Worm (Caenorhabditis elegans) whole organism, L4/young adult: ENCODE results near the gene F54D5.5.

ENCODE experiments used
- W03F9.2 ChIP-seq: fragments of 150-350 bp; optimal IDR thresholded peaks from 2 replicates; lab custom pipeline; 2014; ENCODE audit warnings: missing biosample characterization, missing genetic modification characterization
- dao-5 ChIP-seq: sonication (generic microtip); optimal IDR thresholded peaks from 2 replicates; lab custom pipeline; 2016; ENCODE audit warnings: missing genotype, missing genetic modification characterization, moderate library complexity, missing compliant biosample characterization
- him-1 ChIP-seq: sonication (generic microtip); optimal IDR thresholded peaks from 2 replicates; lab custom pipeline; 2016; ENCODE audit warnings: missing genotype, missing genetic modification reagents, missing genetic modification characterization, missing compliant biosample characterization

F54D5.5 gene

DNA sequence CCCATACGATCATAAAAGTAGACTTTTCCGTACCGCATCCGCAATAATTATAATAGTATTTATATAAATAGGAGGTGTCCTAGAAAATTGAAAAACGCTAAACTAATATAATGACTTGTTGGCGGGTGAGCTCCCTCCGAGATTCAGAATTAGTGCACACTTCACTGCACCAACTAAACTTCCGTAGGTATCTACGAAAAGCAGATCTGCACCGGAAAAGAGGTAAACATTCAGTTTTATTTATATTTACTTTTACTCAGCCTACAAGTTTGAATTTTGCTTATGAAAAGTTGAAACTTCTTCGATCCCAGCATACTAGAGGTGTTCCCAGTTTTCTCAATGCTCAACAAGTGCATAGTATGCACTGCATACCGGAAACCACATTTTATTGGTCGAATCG is 25.2 kb upstream of the F54D5.5 start, which contains the start of gene F07A11.1:
Gene F07A11.1 (minus strand): TSS at position 101 of the 400 bp plus-strand sequence.
- no peak for TF ChIP-seq dao-5
- TF ChIP-seq W03F9.2 (tag; lab: Kevin White, UChicago) = no peak
- TF ChIP-seq him-1 (tag; lab: Kevin White, UChicago) = no peak

DNA sequence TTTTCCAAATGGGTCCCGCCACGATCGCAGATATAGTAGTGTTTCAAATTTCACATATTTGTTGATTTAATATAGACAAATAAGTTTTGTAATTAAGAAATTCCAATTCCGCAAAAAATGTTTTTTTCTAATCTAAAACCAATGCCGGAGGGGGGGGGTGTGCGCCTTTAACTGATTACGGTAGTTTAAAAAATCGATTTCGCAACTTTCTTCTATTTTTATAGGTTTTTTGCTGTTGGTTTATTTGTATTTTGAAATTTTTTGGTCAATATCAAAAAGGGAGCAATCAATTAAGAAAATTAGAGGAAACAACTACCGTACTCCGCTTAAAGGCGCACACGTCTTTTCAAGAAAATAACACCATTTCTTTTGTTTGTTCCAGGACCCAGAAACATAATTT is 24.7 kb upstream of the F54D5.5 start:
- no peak for TF ChIP-seq him-1 (tag; lab: Kevin White, UChicago)
- no peak for TF ChIP-seq W03F9.2 (tag; lab: Kevin White, UChicago)
- no peak for TF ChIP-seq dao-5

DNA sequence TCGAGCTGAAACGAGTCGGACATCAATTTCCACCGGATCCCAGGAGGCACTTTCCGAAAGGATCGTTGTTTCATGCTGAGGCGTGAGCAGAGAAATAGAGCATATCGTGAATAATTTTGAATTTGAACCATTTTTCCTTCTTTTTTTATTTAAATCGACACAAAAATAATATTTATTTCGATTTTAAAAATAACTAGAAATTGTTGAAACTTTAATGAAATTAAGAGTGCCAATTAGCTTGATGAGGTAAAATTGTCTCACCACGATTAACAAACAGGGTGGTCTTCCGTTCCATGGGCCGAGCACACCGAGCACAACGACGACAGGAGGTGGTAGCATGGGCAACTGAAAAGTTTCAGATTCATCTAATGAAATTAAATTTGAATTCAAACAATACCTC is 21.5 kb upstream of the F54D5.5 start:
- TF ChIP-seq W03F9.2 (tag; lab: Kevin White, UChicago) (no peak), dao-5 (no peak), him-1 (tag; lab: Kevin White, UChicago) (no peak)

DNA sequence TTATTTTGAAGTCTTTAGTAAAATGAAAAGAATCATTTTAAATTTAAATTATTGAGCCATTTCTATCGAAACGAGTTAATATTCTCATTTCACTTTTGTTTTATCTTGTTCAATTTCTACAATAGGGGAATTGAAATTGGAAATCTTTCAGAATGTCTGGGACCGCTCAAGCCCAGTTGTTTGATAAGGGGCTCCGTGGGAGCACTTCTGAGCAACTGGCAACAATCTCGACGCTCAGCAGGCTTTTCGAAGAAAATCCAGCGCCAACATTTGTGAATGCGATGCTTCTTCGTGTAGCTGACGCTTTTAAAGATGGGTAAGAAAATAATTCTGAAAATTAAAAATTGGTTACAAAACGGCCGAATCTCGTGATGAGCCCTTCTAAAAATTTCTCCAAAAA is 15.9 kb upstream of the F54D5.5 start, which contains the start of gene ints-7:
Gene ints-7 (plus strand): TSS at position 152 of the 400 bp plus-strand sequence.
- TF ChIP-seq dao-5 (no peak), W03F9.2 (tag; lab: Kevin White, UChicago) (no peak), him-1 (tag; lab: Kevin White, UChicago) (no peak)

DNA sequence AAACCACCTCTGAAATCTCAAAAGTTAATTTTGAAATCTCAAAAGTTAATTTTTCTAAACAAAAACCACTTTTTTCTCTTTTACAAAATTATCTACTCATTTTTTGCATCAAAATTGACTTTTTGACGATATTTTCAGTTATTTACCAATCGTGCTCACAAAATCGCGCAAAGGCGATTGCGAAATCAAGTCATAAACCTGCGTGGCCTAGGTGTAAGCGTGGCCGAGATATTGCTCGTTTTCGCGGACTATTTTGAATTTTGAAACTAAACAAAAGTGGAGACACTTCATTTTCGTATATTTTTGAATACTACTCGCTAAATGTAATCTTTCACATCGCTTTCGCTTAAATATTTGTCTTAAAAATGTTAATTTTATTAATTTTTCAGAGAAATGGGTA is 11.5 kb upstream of the F54D5.5 start, which contains the start of gene smc-6:
Gene smc-6 (plus strand): TSS at position 390 of the 400 bp plus-strand sequence.
- TF ChIP-seq W03F9.2 (tag; lab: Kevin White, UChicago) (no peak), dao-5 (no peak), him-1 (tag; lab: Kevin White, UChicago) (no peak)

DNA sequence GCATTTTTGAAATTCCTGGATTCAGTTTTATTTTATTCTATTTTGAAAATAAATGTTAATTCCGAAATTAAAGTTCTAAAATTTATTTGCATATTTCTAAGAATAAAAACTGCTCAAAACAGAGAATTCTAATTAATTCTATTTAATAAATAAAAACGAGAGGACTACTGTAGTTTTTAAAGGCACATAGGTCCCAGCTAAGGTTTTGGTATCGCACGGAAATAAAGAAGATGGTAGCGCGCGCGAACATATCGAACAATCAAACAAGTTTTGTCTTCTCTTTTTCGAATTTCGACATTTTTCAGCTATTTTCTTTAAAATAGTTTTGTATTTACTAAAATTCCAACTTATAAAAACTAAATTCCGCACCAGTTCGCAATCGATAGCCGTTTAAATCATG is 11.0 kb upstream of the F54D5.5 start:
- TF ChIP-seq W03F9.2 (tag; lab: Kevin White, UChicago) (no peak), dao-5 (no peak), him-1 (tag; lab: Kevin White, UChicago) (no peak)

DNA sequence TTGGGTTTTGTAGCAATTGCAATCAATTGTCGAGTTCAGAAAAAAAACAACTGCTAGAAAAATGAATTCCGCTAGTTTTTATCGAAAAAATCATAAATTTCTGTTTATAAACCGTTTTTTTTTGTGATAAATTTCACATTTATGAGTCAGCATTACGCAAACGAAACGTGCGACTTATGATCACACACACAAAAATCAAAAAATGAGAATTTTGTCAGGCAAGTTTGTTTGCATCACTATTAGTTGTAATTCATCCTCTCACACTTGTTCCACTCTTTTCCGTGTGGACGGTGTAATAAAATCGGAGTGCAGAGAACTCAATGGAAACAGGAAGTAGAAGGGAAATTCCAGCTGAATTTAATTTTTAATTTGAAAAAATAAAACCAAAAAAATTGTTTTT is 10.6 kb upstream of the F54D5.5 start, which contains the start of gene pcs-1:
Gene pcs-1 (minus strand): TSS at position 344 of the 400 bp plus-strand sequence.
- TF ChIP-seq him-1 (tag; lab: Kevin White, UChicago) = no peak
- TF ChIP-seq W03F9.2 (tag; lab: Kevin White, UChicago) = no peak
- TF ChIP-seq dao-5 = no peak

DNA sequence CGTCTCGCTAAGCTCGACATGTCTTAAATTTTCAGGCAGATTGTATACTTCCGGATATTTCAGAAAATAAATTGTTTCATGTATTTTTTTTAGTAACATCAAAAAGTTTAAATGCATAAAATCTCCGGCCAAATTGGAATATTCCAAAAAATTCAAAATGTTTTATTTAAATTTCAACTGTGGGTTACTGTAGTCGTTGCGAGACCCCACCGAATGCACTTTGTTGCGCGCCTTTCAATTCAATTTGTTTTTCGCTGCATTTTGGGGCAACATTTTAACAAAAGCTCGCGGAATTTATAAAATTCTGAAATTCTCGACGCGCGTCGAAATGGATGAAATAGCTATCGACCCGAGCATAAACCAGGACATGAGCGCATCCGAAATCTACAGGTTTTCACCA is 6.1 kb upstream of the F54D5.5 start, which contains the start of gene F54D5.2:
Gene F54D5.2 (plus strand): TSS at position 237 of the 400 bp plus-strand sequence.
- TF ChIP-seq dao-5 = no peak
- no peak for TF ChIP-seq him-1 (tag; lab: Kevin White, UChicago)
- no peak for TF ChIP-seq W03F9.2 (tag; lab: Kevin White, UChicago)

DNA sequence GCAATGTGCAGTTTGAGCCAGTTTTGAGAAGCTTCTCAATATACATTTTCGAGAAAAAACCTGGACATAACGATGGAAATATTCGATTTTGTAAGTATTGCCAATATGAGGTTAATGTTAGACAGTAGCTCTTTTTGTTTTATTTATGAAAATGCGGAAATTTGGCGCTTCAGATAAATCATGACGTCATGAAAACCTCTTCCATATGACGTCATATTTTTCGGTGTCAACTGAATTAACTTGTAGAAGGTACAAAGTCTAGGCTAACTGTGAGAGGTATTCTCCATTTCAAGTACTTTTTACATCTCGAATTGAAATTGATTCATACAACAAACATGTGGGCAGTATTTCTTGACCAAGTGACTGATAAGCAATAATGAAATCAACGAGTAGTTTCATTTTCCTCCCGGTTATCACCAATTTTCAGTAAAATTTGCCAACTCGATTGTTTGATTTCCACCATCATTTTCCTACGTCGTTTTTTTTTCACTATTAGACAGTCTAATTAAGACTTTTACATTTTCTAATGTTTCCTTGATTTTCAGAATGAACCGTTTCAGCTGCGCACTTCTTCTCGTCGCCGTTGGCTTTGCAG is 4.5 kb upstream of the F54D5.5 start, which contains the start of gene F54D5.3:
Gene F54D5.3 (plus strand): TSS at position 546 of the 595 bp plus-strand sequence.
- no peak for TF ChIP-seq W03F9.2 (tag; lab: Kevin White, UChicago)
- TF ChIP-seq him-1 (tag; lab: Kevin White, UChicago) = no peak
- TF ChIP-seq dao-5 = no peak

DNA sequence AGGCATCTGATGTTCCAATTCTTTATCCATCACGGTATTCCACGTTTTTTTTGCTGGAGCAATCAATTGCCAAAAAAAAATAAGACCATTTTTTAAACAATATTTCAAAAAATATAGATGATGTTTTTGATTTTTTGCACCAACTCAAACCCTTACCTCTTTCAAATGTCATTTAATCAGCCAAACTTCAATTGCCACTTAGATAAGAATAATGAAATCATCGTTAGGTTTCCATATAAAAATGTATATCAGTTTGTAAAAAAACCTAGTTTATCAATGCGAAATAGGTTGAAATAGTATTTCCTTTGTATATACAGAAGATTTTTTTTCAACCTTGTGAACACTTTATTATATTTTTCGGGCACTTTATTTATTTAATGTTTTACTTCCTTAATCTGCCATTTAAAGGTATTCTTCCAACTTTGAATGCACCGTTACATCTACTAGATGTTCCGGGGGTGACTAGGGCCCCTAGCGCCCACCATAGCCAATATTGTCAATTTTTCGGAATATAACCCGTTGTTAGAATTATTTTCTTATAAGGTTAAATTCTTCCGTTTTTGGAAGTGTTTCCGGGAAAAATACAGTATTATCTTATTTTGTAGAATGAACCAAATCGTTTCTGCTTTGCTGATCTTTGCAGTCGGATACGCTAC is 2.5 kb upstream of the F54D5.5 start, which contains the start of the genes F54D5.23 and F54D5.4:
Gene F54D5.23 (minus strand): TSS at position 75 of the 656 bp plus-strand sequence.
Gene F54D5.4 (plus strand): TSS at position 606 of the 656 bp plus-strand sequence.
- no peak for TF ChIP-seq W03F9.2 (tag; lab: Kevin White, UChicago)
- no peak for TF ChIP-seq him-1 (tag; lab: Kevin White, UChicago)
- no peak for TF ChIP-seq dao-5

DNA sequence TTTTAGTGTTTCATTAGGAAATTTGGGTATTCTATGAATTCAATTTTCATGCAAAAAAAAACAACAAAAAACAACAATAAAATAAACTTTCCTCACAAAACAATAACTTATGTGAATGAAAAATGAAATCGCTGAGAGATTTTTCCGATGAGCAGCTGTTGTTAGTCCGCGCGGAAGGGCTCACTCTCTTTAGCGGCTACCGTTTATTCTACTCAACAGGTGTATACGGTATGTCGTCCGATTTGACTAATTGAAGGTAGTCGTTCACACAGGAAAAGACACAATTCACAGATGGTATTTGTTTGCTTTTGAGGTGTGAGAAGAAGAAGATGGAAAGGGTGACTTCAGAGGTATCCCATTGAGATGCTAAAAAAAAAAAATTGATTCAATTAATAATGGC is 1.9 kb upstream of the F54D5.5 start:
- TF ChIP-seq W03F9.2 (tag; lab: Kevin White, UChicago) = no peak
- no peak for TF ChIP-seq dao-5
- TF ChIP-seq him-1 (tag; lab: Kevin White, UChicago) = no peak

DNA sequence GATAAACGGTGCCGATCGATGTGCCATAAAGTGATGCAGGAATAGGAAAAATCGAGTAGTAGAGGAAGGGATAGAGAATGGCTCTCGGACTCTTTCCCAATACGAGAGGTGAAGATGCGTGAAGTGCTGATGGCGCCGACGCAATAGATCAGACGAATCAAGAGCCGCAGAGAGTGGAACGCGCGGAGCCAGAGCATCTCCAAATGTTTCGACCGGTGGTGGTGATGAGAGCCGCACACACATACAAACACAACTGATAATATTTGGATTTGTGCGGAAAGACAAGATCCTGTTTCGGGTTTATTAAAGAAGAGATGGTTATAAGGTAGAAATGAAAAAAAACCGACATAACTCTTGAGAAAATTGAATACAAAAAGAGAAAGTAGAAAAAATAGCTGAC is 2.7 kb downstream of the F54D5.5 start, which contains the start of gene F54D5.15:
Gene F54D5.15 (minus strand): TSS at position 101 of the 400 bp plus-strand sequence.
- TF ChIP-seq him-1 (tag; lab: Kevin White, UChicago) = no peak
- no peak for TF ChIP-seq dao-5
- TF ChIP-seq W03F9.2 (tag; lab: Kevin White, UChicago) = no peak

DNA sequence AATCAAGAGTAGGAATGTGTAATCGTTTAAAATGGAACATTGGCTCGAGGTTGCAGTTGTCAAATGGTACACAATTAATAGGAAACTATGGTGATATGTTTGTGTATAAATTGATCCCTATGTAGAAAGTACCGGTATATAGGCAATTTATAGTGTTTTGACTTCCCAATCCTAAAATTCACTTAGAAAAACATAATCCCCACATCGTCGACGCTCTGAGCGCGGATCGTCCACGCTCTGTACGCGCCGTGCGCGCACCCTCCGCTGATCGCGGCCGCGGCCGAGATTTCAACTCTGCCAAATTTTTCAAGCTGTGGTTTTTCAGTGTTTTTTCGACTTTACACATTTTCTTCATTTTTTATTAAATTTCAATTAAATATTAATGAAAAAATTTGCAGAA is 10.5 kb downstream of the F54D5.5 start, which contains the start of gene F54D5.17:
Gene F54D5.17 (plus strand): TSS at position 301 of the 400 bp plus-strand sequence.
- TF ChIP-seq W03F9.2 (tag; lab: Kevin White, UChicago) = no peak
- TF ChIP-seq dao-5 = no peak
- no peak for TF ChIP-seq him-1 (tag; lab: Kevin White, UChicago)

DNA sequence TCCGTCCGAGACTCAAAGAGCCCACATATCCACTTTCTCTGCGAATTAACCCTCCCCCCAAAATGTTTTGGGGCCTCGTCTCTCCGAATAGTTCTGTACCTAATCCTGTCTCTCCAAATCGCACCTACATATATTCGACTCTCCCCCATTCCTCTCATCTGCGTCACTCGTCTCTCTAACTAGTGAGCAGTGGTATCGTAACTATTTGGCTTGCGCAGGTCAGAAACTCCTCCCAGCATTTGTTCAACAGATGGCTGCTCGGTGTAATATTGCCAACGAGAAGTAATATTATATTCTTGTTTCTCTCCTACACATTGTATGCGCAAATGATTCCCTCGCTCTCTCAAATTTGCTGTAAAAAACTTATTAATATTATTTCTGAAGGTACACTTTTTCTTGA is 11.2 kb downstream of the F54D5.5 start, which contains the start of gene F54D5.24:
Gene F54D5.24 (plus strand): TSS at position 316 of the 400 bp plus-strand sequence.
- TF ChIP-seq dao-5 = no peak
- no peak for TF ChIP-seq W03F9.2 (tag; lab: Kevin White, UChicago)
- no peak for TF ChIP-seq him-1 (tag; lab: Kevin White, UChicago)
